Worm (Caenorhabditis elegans): ENCODE data around the gene fat-1.

fat-1 gene

DNA sequence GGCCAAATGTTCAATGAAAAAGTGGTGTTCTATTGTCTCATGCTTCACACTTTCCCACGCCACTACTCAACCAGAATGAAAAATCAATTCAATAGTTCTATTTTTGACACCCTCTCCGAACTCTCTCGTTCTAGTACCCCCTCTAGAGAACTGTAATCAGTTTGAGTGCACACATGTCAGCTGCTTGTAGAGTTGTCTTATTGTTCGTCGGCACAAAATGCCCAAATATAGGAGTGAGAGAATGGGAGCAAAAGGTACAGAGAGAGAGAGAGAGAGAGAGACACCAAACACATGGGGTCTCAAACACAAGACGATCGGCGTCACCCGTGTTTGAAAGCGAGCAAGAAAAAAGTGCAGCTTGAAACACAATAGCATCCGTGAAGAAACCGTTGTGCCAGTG is 18.8 kb downstream of the fat-1 start (continued):
- TF ChIP-seq php-3 (GFP tag; IDR thresholded peaks at IDR 0.05) (0 out of 2 replicates have a peak, but pooled peaks have one; percentile 29), madf-9 (GFP tag; conservative IDR thresholded peaks at IDR 0.05) (no peak), pha-4 (GFP tag; IDR thresholded peaks at IDR 0.05) (no peak), pha-4 (tag; optimal IDR thresholded peaks at IDR 0.05) (no peak), attf-4 (tag; optimal IDR thresholded peaks at IDR 0.05) (no peak)

DNA sequence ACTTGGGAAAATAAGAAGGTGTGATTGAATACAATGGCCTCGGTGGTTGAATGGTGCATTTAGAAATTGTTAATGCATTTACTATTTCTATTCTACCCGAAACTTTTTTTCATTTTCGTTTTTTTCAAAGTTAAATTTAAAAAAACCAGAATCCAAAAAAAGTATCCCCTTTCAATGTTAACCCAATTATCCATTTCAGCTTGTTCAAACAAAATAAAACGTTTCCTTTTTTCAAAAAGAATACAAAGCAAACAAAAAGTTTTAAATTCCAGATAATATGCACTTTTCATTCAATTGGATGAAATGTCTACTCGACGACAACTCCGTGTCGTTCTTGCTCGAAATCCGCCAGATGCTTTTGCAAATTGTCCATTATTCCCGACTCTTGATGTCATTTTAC is 27.1 kb downstream of the fat-1 start, which contains the start of gene W02A2.5:
TSS of gene W02A2.5 (plus strand) at position 301 of the 400 bp plus-strand sequence.
- TF ChIP-seq unc-62 (GFP tag; optimal IDR thresholded peaks at IDR 0.05 in 1 of 2) (peak in 1 of 2 experiments; percentile 62), unc-62 (tag; optimal IDR thresholded peaks at IDR 0.05) (no peak), ztf-7 (tag; optimal IDR thresholded peaks at IDR 0.05) (no peak)

DNA sequence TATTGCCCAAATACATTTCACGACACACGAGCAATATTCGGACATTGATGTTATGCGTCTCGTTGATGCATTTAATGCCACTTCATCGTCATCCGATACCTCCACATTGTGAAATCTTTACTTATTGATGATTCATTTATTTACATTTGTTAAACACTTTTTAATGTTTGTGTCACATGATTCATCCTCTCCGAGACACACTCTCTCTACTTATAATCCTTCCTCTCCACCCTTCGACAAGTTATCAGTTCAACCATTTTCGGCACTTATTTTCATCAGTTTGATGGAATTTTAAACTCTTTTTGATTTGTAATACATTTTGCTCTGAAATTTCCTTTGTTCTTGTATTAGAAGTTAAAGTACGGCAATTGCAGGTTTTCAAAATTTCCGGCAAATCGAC is 30.6 kb downstream of the fat-1 start:
- TF ChIP-seq vab-7 (GFP tag; IDR thresholded peaks at IDR 0.05) (no peak), ces-1 (GFP tag; optimal IDR thresholded peaks at IDR 0.05) (no peak), pha-4 (GFP tag; IDR thresholded peaks at IDR 0.05) (no peak), pha-4 (tag; optimal IDR thresholded peaks at IDR 0.05) (peak; percentile 90), php-3 (GFP tag; IDR thresholded peaks at IDR 0.05) (no peak), ceh-32 (tag; optimal IDR thresholded peaks at IDR 0.05; ENCODE audit: poor library complexity) (no peak), F37D6.2 (tag; optimal IDR thresholded peaks at IDR 0.05) (no peak), Y105C5A.15 (GFP tag; IDR thresholded peaks at IDR 0.05) (no peak), nhr-237 (tag; optimal IDR thresholded peaks at IDR 0.05) (no peak), nhr-41 (GFP tag; IDR thresholded peaks at IDR 0.05) (no peak), spr-1 (tag; optimal IDR thresholded peaks at IDR 0.05) (no peak), daf-19 (GFP tag; conservative IDR thresholded peaks at IDR 0.05) (no peak), spr-3 (GFP tag; optimal IDR thresholded peaks at IDR 0.05) (no peak), aha-1 (tag) (peak; percentile 40), mes-2 (tag; optimal IDR thresholded peaks at IDR 0.05; ENCODE audit: poor library complexity, severe bottlenecking) (no peak), nhr-25 (tag; optimal IDR thresholded peaks at IDR 0.05; ENCODE audit: borderline replicate concordance, insufficient read depth) (no peak), mep-1 (tag; optimal IDR thresholded peaks at IDR 0.05) (no peak), ama-1 (optimal IDR thresholded peaks at IDR 0.05) (no peak), ZK546.5 (tag; optimal IDR thresholded peaks at IDR 0.05) (no peak), skn-1 (tag; optimal IDR thresholded peaks at IDR 0.05) (no peak), ceh-20 (GFP tag; IDR thresholded peaks at IDR 0.05) (no peak), dve-1 (tag; optimal IDR thresholded peaks at IDR 0.05; ENCODE audit: insufficient read depth) (peak; percentile 72), nhr-77 (tag; optimal IDR thresholded peaks at IDR 0.05) (no peak), R02D3.7 (tag; optimal IDR thresholded peaks at IDR 0.05) (no peak), nhr-102 (tag; optimal IDR thresholded peaks at IDR 0.05) (no peak), sdz-12 (GFP tag; optimal IDR thresholded peaks at IDR 0.05) (no peak), unc-130 (GFP tag; optimal IDR thresholded peaks at IDR 0.05) (no peak), hif-1 (tag; optimal IDR thresholded peaks at IDR 0.05) (no peak), ztf-11 (tag; optimal IDR thresholded peaks at IDR 0.05) (no peak), tra-1 (GFP tag; IDR thresholded peaks at IDR 0.05) (no peak), ceh-62 (tag; optimal IDR thresholded peaks at IDR 0.05) (no peak), nhr-6 (tag; optimal IDR thresholded peaks at IDR 0.05) (peak; percentile 76), duxl-1 (tag; optimal IDR thresholded peaks at IDR 0.05; ENCODE audit: poor library complexity) (no peak), nhr-111 (GFP tag; optimal IDR thresholded peaks at IDR 0.05) (no peak), Y48G9A.11 (GFP tag; IDR thresholded peaks at IDR 0.05) (no peak), nhr-10 (tag; optimal IDR thresholded peaks at IDR 0.05) (no peak), zfp-2 (tag; optimal IDR thresholded peaks at IDR 0.05) (no peak), gei-8 (GFP tag; optimal IDR thresholded peaks at IDR 0.05) (no peak), aly-2 (tag; optimal IDR thresholded peaks at IDR 0.05) (no peak), F26F4.8 (GFP tag; conservative IDR thresholded peaks at IDR 0.05) (no peak), lin-29 (GFP tag; IDR thresholded peaks at IDR 0.05) (no peak), dmd-6 (GFP tag; IDR thresholded peaks at IDR 0.05) (peak; percentile 54), lin-38 (GFP tag; IDR thresholded peaks at IDR 0.05) (no peak), fos-1 (tag; optimal IDR thresholded peaks at IDR 0.05) (no peak)
